Worm (Caenorhabditis elegans): ENCODE results near the gene E01B7.2.
A peak's percentile ranks its signal among the peaks of the same experiment; 100 is the strongest.

ce11 chrV:17951172-17951999 is 29.8 kb downstream of the E01B7.2 start, which contains the start of gene Y59A8B.24:
- TF ChIP-seq fkh-4 (tag; optimal IDR thresholded peaks at IDR 0.05; ENCODE audit: borderline replicate concordance) (peak; percentile 79), snpc-4 (tag; optimal IDR thresholded peaks at IDR 0.05) (peak; percentile 78), ztf-4 (tag; optimal IDR thresholded peaks at IDR 0.05) (peak; percentile 81), sox-4 (tag; optimal IDR thresholded peaks at IDR 0.05) (peak; percentile 81), pqm-1 (tag; optimal IDR thresholded peaks at IDR 0.05) (no peak), efl-3 (GFP tag; optimal IDR thresholded peaks at IDR 0.05) (no peak), ztf-11 (tag; optimal IDR thresholded peaks at IDR 0.05) (peak in 1 of 2 experiments; percentile 92), mdl-1 (tag; optimal IDR thresholded peaks at IDR 0.05) (peak in 1 of 2 experiments; percentile 91), unc-130 (tag; optimal IDR thresholded peaks at IDR 0.05) (peak; percentile 68), fkh-8 (tag; optimal IDR thresholded peaks at IDR 0.05) (peak; percentile 97)
